Fruit fly (Drosophila melanogaster) whole organism, adult: ENCODE measurements around the gene Sr-CIV.

Experiments used
- CG11617 ChIP-seq: fragments of 200-800 bp; sonication (Bioruptor generic); optimal IDR thresholded peaks from 2 replicates; lab custom pipeline; 2017; ENCODE audit warnings: mild to moderate bottlenecking, missing biosample characterization, missing genetic modification reagents, missing genetic modification characterization
- CG12768 ChIP-seq: fragments of 200-800 bp; sonication (Bioruptor generic); optimal IDR thresholded peaks from 2 replicates; lab custom pipeline; 2017; ENCODE audit warnings: missing biosample characterization, missing genetic modification characterization, mild to moderate bottlenecking, moderate library complexity, missing genetic modification reagents
- CG14711 ChIP-seq: fragments of 200-800 bp; sonication (Bioruptor generic); optimal IDR thresholded peaks from 2 replicates; lab custom pipeline; 2018; ENCODE audit warnings: missing biosample characterization, mild to moderate bottlenecking, missing genetic modification characterization, moderate library complexity
- CG1620 ChIP-seq: fragments of 200-800 bp; sonication (Bioruptor generic); optimal IDR thresholded peaks from 2 replicates; lab custom pipeline; 2016; ENCODE audit warnings: missing biosample characterization, missing genetic modification characterization
- CG5204 ChIP-seq: fragments of 200-800 bp; sonication (Bioruptor generic); optimal IDR thresholded peaks from 2 replicates; lab custom pipeline; 2016; ENCODE audit warnings: missing biosample characterization, missing genetic modification characterization
- CG7101 ChIP-seq: fragments of 200-800 bp; sonication (Bioruptor generic); optimal IDR thresholded peaks from 2 replicates; lab custom pipeline; 2018; ENCODE audit warnings: missing biosample characterization, mild to moderate bottlenecking, missing genetic modification characterization, moderate library complexity
- Clk ChIP-seq: fragments of 200-800 bp; sonication (Bioruptor generic); optimal IDR thresholded peaks from 2 replicates; lab custom pipeline; 2017; ENCODE audit warnings: missing biosample characterization, missing genetic modification characterization
- Hr96 ChIP-seq: fragments of 200-800 bp; sonication (Bioruptor generic); optimal IDR thresholded peaks from 2 replicates; lab custom pipeline; 2016; ENCODE audit warnings: missing biosample characterization, missing genetic modification characterization
- cic ChIP-seq: fragments of 200-800 bp; sonication (Bioruptor generic); optimal IDR thresholded peaks from 2 replicates; lab custom pipeline; 2017; ENCODE audit warnings: missing biosample characterization, mild to moderate bottlenecking, missing genetic modification characterization, moderate library complexity
- cnc ChIP-seq, 2 experiments: fragments of >200 bp; optimal IDR thresholded peaks; 2 replicates each; lab custom pipeline; 2017
- kay ChIP-seq: fragments of 200-800 bp; sonication (Bioruptor generic); peaks from one replicate; lab custom pipeline; 2016; ENCODE audit warnings: missing biosample characterization, missing genetic modification characterization, borderline replicate concordance
- ovo ChIP-seq: fragments of 200-800 bp; sonication (Bioruptor generic); optimal IDR thresholded peaks from 2 replicates; lab custom pipeline; 2016; ENCODE audit warnings: missing biosample characterization, missing genetic modification characterization
- pad ChIP-seq: fragments of 200-800 bp; sonication (Bioruptor generic); optimal IDR thresholded peaks from 3 replicates; lab custom pipeline; 2017; ENCODE audit warnings: missing biosample characterization, missing genetic modification characterization, mild to moderate bottlenecking, moderate library complexity, missing genetic modification reagents
- tj ChIP-seq: fragments of 200-800 bp; sonication (Bioruptor generic); optimal IDR thresholded peaks from 3 replicates; lab custom pipeline; 2017; ENCODE audit warnings: missing biosample characterization, mild to moderate bottlenecking, missing genetic modification characterization, moderate library complexity

- TF ChIP-seq Hr96 (GFP tag; lab: Kevin White, UChicago) (no peak), cic (GFP tag; lab: Kevin White, UChicago) (no peak), pad (GFP tag; lab: Kevin White, UChicago) (no peak), CG14711 (tag; lab: Kevin White, UChicago) (no peak), Clk (GFP tag; lab: Kevin White, UChicago) (no peak), cnc (optimal IDR thresholded peaks at IDR 0.05; lab: Kevin White, UChicago) (no peak), CG7101 (tag; lab: Kevin White, UChicago) (no peak), tj (GFP tag; lab: Kevin White, UChicago) (no peak), CG5204 (GFP tag; lab: Kevin White, UChicago) (no peak), kay (no peak), CG12768 (GFP tag; lab: Kevin White, UChicago) (no peak), CG1620 (GFP tag; lab: Kevin White, UChicago) (no peak), CG11617 (GFP tag; lab: Kevin White, UChicago) (no peak), ovo (GFP tag; lab: Kevin White, UChicago) (no peak)
These were observed 30.4 kb downstream of the Sr-CIV start for dm6 chr2L:3493475-3493874.
